Worm (Caenorhabditis elegans) whole organism, mixed stage, embryonic: ENCODE data around the gene ssp-33.
"Not testable (repeated sequence)": the region's sequence is repeated elsewhere in the genome, so short reads cannot be mapped to it uniquely, and the experiment has no call there.

ENCODE experiments used
- M03D4.4 ChIP-seq: sonication (generic microtip); optimal IDR thresholded peaks from 2 replicates; lab custom pipeline; 2017; ENCODE audit warnings: mild to moderate bottlenecking, missing genetic modification characterization, missing compliant biosample characterization
- bed-3 ChIP-seq: fragments of 200-800 bp; sonication (Bioruptor generic); optimal IDR thresholded peaks from 3 replicates; lab custom pipeline; 2018; ENCODE audit warnings: mild to moderate bottlenecking, missing genetic modification characterization, moderate library complexity, missing compliant biosample characterization
- ceh-83 ChIP-seq: fragments of 200-800 bp; sonication (Bioruptor generic); optimal IDR thresholded peaks from 2 replicates; lab custom pipeline; 2018; ENCODE audit warnings: mild to moderate bottlenecking, missing genetic modification characterization, missing compliant biosample characterization
- mls-2 ChIP-seq: sonication (generic microtip); optimal IDR thresholded peaks from 2 replicates; lab custom pipeline; 2016; ENCODE audit warnings: mild to moderate bottlenecking, missing genetic modification characterization, moderate library complexity, missing compliant biosample characterization
- nhr-28 ChIP-seq: fragments of 150-350 bp; optimal IDR thresholded peaks from 2 replicates; lab custom pipeline; 2014; ENCODE audit warnings: missing biosample characterization, missing genetic modification characterization
- pha-4 ChIP-seq: fragments of 150-350 bp; optimal IDR thresholded peaks from 2 replicates; lab custom pipeline; 2018; ENCODE audit warnings: missing biosample characterization, missing genetic modification reagents, missing genetic modification characterization
- snpc-4 ChIP-seq: fragments of 150-350 bp; optimal IDR thresholded peaks from 2 replicates; lab custom pipeline; 2014; ENCODE audit warnings: missing biosample characterization, missing genetic modification characterization
- unc-39 ChIP-seq: fragments of 150-350 bp; optimal IDR thresholded peaks from 2 replicates; lab custom pipeline; 2014; ENCODE audit warnings: missing biosample characterization, missing genetic modification characterization
- zip-8 ChIP-seq: fragments of 150-350 bp; optimal IDR thresholded peaks from 2 replicates; lab custom pipeline; 2014; ENCODE audit warnings: missing biosample characterization, missing genetic modification characterization

ce11 chrV:14750357-14750756 lies 39.2 kb downstream of the ssp-33 start, which contains the start of gene nspa-10:
- TF ChIP-seq mls-2 (tag; lab: Kevin White, UChicago); zip-8 (tag; lab: Kevin White, UChicago); bed-3 (GFP tag; lab: Kevin White, UChicago); unc-39 (tag; lab: Kevin White, UChicago); nhr-28 (tag; lab: Kevin White, UChicago); pha-4 (tag; lab: Kevin White, UChicago); ceh-83 (GFP tag; lab: Kevin White, UChicago); snpc-4 (tag; lab: Kevin White, UChicago); M03D4.4 (tag; lab: Kevin White, UChicago): not testable (repeated sequence)
